Fruit fly (Drosophila melanogaster): ENCODE measurements around the gene CG15385.

Gene CG15385

dm6 chr2L:2177969-2178809, 34.2 kb downstream of the CG15385 start, which contains the start of gene aop (continued):
- TF ChIP-seq kay (GFP tag; optimal IDR thresholded peaks at IDR 0.05) = no peak
- peak; percentile 48 for TF ChIP-seq CG6854 (GFP tag; optimal IDR thresholded peaks at IDR 0.05)
- no peak for TF ChIP-seq Sry-δ (GFP tag; optimal IDR thresholded peaks at IDR 0.05)
- no peak for TF ChIP-seq jumu (GFP tag; optimal IDR thresholded peaks at IDR 0.05)
- TF ChIP-seq CG2129 (GFP tag; IDR thresholded peaks at IDR 0.05; ENCODE audit: partially characterized antibody) = no peak
- no peak for TF ChIP-seq CG4617 (GFP tag; optimal IDR thresholded peaks at IDR 0.05; ENCODE audit: borderline replicate concordance)
- TF ChIP-seq CG14860 (GFP tag; IDR thresholded peaks at IDR 0.05; ENCODE audit: partially characterized antibody) = no peak
- no peak for TF ChIP-seq CG9817 (tag; optimal IDR thresholded peaks at IDR 0.05)
- TF ChIP-seq Hr39 (optimal IDR thresholded peaks at IDR 0.05) = no peak
- TF ChIP-seq CG14014 (GFP tag; IDR thresholded peaks at IDR 0.05) = 0 out of 2 replicates have a peak, but pooled peaks have one; percentile 5
- TF ChIP-seq Med (GFP tag) = peak; percentile 90
- no peak for TF ChIP-seq CG17385 (GFP tag; optimal IDR thresholded peaks at IDR 0.05)
- TF ChIP-seq Atf3 (GFP tag; optimal IDR thresholded peaks at IDR 0.05) = no peak
- no peak for TF ChIP-seq en (GFP tag; optimal IDR thresholded peaks at IDR 0.05)
- peak; percentile 56 for TF ChIP-seq CG17328 (GFP tag; IDR thresholded peaks at IDR 0.05)
- TF ChIP-seq CG4730 (GFP tag; IDR thresholded peaks at IDR 0.05) = no peak
- TF ChIP-seq CG1647 (GFP tag; optimal IDR thresholded peaks at IDR 0.05) = peak; percentile 50
- no peak for TF ChIP-seq CG9609 (GFP tag; optimal IDR thresholded peaks at IDR 0.05)
- TF ChIP-seq mld (GFP tag; IDR thresholded peaks at IDR 0.05; ENCODE audit: partially characterized antibody) = no peak
- TF ChIP-seq Fer1 (GFP tag; optimal IDR thresholded peaks at IDR 0.05) = peak; percentile 49
- peak; percentile 26 for TF ChIP-seq D19A (tag; optimal IDR thresholded peaks at IDR 0.05)
- TF ChIP-seq CG8089 (GFP tag; optimal IDR thresholded peaks at IDR 0.05) = no peak
- TF ChIP-seq sug (tag; optimal IDR thresholded peaks at IDR 0.05) = no peak
- no peak for TF ChIP-seq CG12219 (GFP tag; optimal IDR thresholded peaks at IDR 0.05)
- peak; percentile 58 for TF ChIP-seq gsb-n (tag; optimal IDR thresholded peaks at IDR 0.05)
- TF ChIP-seq Ets97D (GFP tag; optimal IDR thresholded peaks at IDR 0.05) = no peak
- peak; percentile 29 for TF ChIP-seq unpg (GFP tag; optimal IDR thresholded peaks at IDR 0.05)
- no peak for TF ChIP-seq schlank (tag; optimal IDR thresholded peaks at IDR 0.05)
- TF ChIP-seq luna (GFP tag; optimal IDR thresholded peaks at IDR 0.05) = no peak
- no peak for TF ChIP-seq CG8478 (optimal IDR thresholded peaks at IDR 0.05)
- TF ChIP-seq Chrac-16 (GFP tag; optimal IDR thresholded peaks at IDR 0.05) = no peak
- peak; percentile 6 for TF ChIP-seq Neu2 (GFP tag; optimal IDR thresholded peaks at IDR 0.05; ENCODE audit: borderline replicate concordance)
- TF ChIP-seq Hr3 (GFP tag; optimal IDR thresholded peaks at IDR 0.05) = no peak
- TF ChIP-seq CG31224 (GFP tag; IDR thresholded peaks at IDR 0.05) = no peak
- TF ChIP-seq lilli (GFP tag; optimal IDR thresholded peaks at IDR 0.05) = no peak
- TF ChIP-seq CG10431 (GFP tag; optimal IDR thresholded peaks at IDR 0.05) = peak; percentile 14
- peak; percentile 49; the same call in 2 of the 3 replicates for TF ChIP-seq so (GFP tag; IDR thresholded peaks at IDR 0.05)
- TF ChIP-seq CG16815 (GFP tag; optimal IDR thresholded peaks at IDR 0.05) = no peak
- TF ChIP-seq E2f1 (GFP tag; IDR thresholded peaks at IDR 0.05) = no peak
- no peak for TF ChIP-seq pho (GFP tag; optimal IDR thresholded peaks at IDR 0.05)
- TF ChIP-seq CG16863 (GFP tag; optimal IDR thresholded peaks at IDR 0.05) = peak; percentile 16
- TF ChIP-seq gfzf (GFP tag; optimal IDR thresholded peaks at IDR 0.05) = no peak
- peak; percentile 78 for TF ChIP-seq CG3163 (GFP tag; optimal IDR thresholded peaks at IDR 0.05)
- TF ChIP-seq E2f2 (GFP tag; IDR thresholded peaks at IDR 0.05) = no peak
- TF ChIP-seq Opbp (GFP tag; IDR thresholded peaks at IDR 0.05; ENCODE audit: partially characterized antibody) = peak; percentile 47; the same call in 1 of the 3 replicates
- no peak for TF ChIP-seq yki (optimal IDR thresholded peaks at IDR 0.05)
- no peak for TF ChIP-seq MESR4 (GFP tag; optimal IDR thresholded peaks at IDR 0.05)
- no peak for TF ChIP-seq CG8765 (GFP tag; IDR thresholded peaks at IDR 0.05)
- peak; percentile 28 for TF ChIP-seq NfI (GFP tag; optimal IDR thresholded peaks at IDR 0.05)
- peak; percentile 22 for TF ChIP-seq CG11504 (tag; optimal IDR thresholded peaks at IDR 0.05)
- peak; percentile 33; the same call in 1 of the 2 replicates for TF ChIP-seq CG31441 (GFP tag; IDR thresholded peaks at IDR 0.05)
